Worm (Caenorhabditis elegans): ENCODE data around the gene F16G10.7.
A peak's percentile ranks its signal among the peaks of the same experiment; 100 is the strongest.

Gene F16G10.7

ce11 chrII:2380174-2380573 lies at the start of gene F16G10.7:
Gene F16G10.7 (minus strand): TSS chrII:2380274.
- TF ChIP-seq unc-3 (GFP tag; conservative IDR thresholded peaks at IDR 0.05) (no peak), unc-3 (tag; optimal IDR thresholded peaks at IDR 0.05) (no peak), fkh-6 (tag; optimal IDR thresholded peaks at IDR 0.05) (no peak), tbx-2 (tag; optimal IDR thresholded peaks at IDR 0.05) (no peak), fkh-10 (GFP tag; optimal IDR thresholded peaks at IDR 0.05) (no peak), elt-2 (tag; optimal IDR thresholded peaks at IDR 0.05) (no peak), ahr-1 (tag; optimal IDR thresholded peaks at IDR 0.05) (no peak), dve-1 (tag; optimal IDR thresholded peaks at IDR 0.05) (no peak), nfya-1 (tag; optimal IDR thresholded peaks at IDR 0.05) (peak; percentile 6)

ce11 chrII:2422427-2422826 lies 42.4 kb upstream of the F16G10.7 start:
- TF ChIP-seq rnt-1 (tag; optimal IDR thresholded peaks at IDR 0.05): no peak
- TF ChIP-seq ahr-1 (tag; optimal IDR thresholded peaks at IDR 0.05): no peak
- no peak for TF ChIP-seq ref-2 (tag; optimal IDR thresholded peaks at IDR 0.05)
- TF ChIP-seq hlh-13 (GFP tag; optimal IDR thresholded peaks at IDR 0.05): no peak
- no peak for TF ChIP-seq ama-1 (optimal IDR thresholded peaks at IDR 0.05)
- no peak for TF ChIP-seq K09A11.1 (tag; optimal IDR thresholded peaks at IDR 0.05; ENCODE audit: insufficient read depth)
- no peak for TF ChIP-seq ceh-18 (tag; optimal IDR thresholded peaks at IDR 0.05)
- no peak for TF ChIP-seq gmeb-2 (tag; optimal IDR thresholded peaks at IDR 0.05)
- no peak for TF ChIP-seq sox-2 (GFP tag; IDR thresholded peaks at IDR 0.05)
- TF ChIP-seq tbx-7 (tag; optimal IDR thresholded peaks at IDR 0.05): no peak
- no peak for TF ChIP-seq tbx-2 (tag; optimal IDR thresholded peaks at IDR 0.05)
- TF ChIP-seq ceh-48 (tag; optimal IDR thresholded peaks at IDR 0.05): no peak
- TF ChIP-seq ceh-14 (tag; optimal IDR thresholded peaks at IDR 0.05): no peak
- TF ChIP-seq sdc-2 (tag; optimal IDR thresholded peaks at IDR 0.05): no peak
- TF ChIP-seq elt-2 (tag; optimal IDR thresholded peaks at IDR 0.05): no peak
- TF ChIP-seq sox-4 (tag; optimal IDR thresholded peaks at IDR 0.05): no peak

DNA sequence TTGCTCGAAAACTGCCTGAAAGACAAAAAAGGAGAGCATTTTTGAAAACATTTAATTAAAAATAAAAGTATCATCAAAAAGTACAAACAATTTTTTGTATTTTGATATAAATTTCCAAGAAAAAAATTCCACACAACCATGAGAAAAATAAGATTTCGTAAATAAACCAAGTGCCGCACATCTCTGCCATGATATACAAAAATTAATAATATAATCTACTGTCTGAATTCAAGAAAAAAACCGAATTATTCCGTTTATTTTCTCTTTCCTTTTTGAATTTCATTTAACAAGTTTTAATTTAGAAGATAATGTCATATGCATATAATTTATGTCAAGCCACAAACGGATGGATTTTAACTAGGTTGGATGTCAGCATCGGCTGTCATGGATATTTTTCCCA lies 41.8 kb upstream of the F16G10.7 start, which contains the start of gene F42G2.2:
Gene F42G2.2 (plus strand): TSS at position 301 of the 400 bp plus-strand sequence.
- TF ChIP-seq ceh-30 (tag; optimal IDR thresholded peaks at IDR 0.05) (no peak), odd-2 (tag; optimal IDR thresholded peaks at IDR 0.05) (no peak), ceh-24 (tag; optimal IDR thresholded peaks at IDR 0.05) (no peak), ama-1 (optimal IDR thresholded peaks at IDR 0.05) (no peak), mec-3 (tag; optimal IDR thresholded peaks at IDR 0.05; ENCODE audit: borderline replicate concordance) (no peak), syd-9 (tag; optimal IDR thresholded peaks at IDR 0.05) (no peak), ceh-14 (tag; optimal IDR thresholded peaks at IDR 0.05) (no peak), hlh-13 (GFP tag; optimal IDR thresholded peaks at IDR 0.05) (no peak), T23F11.4 (GFP tag; optimal IDR thresholded peaks at IDR 0.05) (no peak), pha-4 (tag; optimal IDR thresholded peaks at IDR 0.05) (no peak), gmeb-2 (tag; optimal IDR thresholded peaks at IDR 0.05) (no peak), fkh-6 (tag; optimal IDR thresholded peaks at IDR 0.05) (no peak), fkh-10 (GFP tag; optimal IDR thresholded peaks at IDR 0.05) (no peak), ceh-6 (GFP tag; optimal IDR thresholded peaks at IDR 0.05) (no peak)

DNA sequence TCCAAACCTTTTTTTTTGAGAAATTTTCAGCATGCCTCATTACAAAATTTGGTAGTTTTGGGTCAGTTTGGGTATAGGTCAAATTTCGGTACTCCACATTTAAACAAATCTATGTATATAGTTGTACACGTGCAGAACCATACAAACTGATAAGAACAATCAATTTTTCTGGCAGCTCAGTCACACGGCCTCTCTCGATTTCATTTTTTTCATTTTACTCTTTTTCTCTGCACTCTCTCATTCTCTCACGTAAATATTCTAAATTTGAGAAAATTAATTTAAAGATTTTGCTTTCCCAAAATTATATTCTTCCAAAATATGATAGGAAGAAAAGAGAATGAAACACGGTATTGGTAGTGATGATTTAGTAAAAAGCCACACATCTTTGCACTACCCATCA lies 41.1 kb upstream of the F16G10.7 start:
- TF ChIP-seq syd-9 (tag; optimal IDR thresholded peaks at IDR 0.05): no peak
- TF ChIP-seq C08G9.2 (tag; optimal IDR thresholded peaks at IDR 0.05): no peak
- peak; percentile 24 for TF ChIP-seq elt-2 (tag; optimal IDR thresholded peaks at IDR 0.05)

DNA sequence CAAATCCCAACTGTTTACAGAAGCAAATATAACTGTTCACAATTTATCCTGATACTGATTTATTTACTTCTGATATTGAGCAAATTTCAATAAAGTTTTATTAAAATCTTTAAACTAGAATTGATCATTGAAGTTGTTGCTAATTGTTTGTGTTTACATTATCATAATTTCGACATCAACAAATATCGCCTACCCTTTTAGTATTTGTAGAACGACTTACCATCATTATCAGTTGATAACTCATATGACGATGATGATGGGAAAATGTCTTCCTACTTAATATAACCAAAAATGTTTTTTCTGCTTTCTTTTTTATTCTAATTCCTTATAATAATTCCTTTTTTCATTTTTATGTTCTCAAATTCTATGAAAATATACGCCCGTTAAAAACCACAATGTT lies 40.6 kb upstream of the F16G10.7 start:
- TF ChIP-seq elt-2 (tag; optimal IDR thresholded peaks at IDR 0.05) (peak; percentile 21), unc-42 (tag; optimal IDR thresholded peaks at IDR 0.05) (no peak)

- TF ChIP-seq pha-2 (tag; optimal IDR thresholded peaks at IDR 0.05) (no peak), ceh-9 (tag; optimal IDR thresholded peaks at IDR 0.05) (no peak), ceh-18 (tag; optimal IDR thresholded peaks at IDR 0.05) (no peak), ahr-1 (tag; optimal IDR thresholded peaks at IDR 0.05) (no peak), npax-4 (tag; optimal IDR thresholded peaks at IDR 0.05) (no peak), dve-1 (tag; optimal IDR thresholded peaks at IDR 0.05) (no peak), ama-1 (optimal IDR thresholded peaks at IDR 0.05) (no peak), hlh-15 (tag; optimal IDR thresholded peaks at IDR 0.05) (no peak), fkh-6 (tag; optimal IDR thresholded peaks at IDR 0.05) (no peak), ceh-14 (tag; optimal IDR thresholded peaks at IDR 0.05) (no peak), ref-2 (tag; optimal IDR thresholded peaks at IDR 0.05) (no peak), F13H6.1 (tag; optimal IDR thresholded peaks at IDR 0.05) (no peak), elt-2 (tag; optimal IDR thresholded peaks at IDR 0.05) (no peak)
These were observed 38.8 kb upstream of the F16G10.7 start, which contains the start of gene fbxc-20 for ce11 chrII:2418836-2419235. Gene fbxc-20 (plus strand): TSS chrII:2419136.
